Fruit fly (Drosophila melanogaster) whole organism: ENCODE measurements around the gene esg.

Source experiments
- CG8478 ChIP-seq: fragments of >200 bp; optimal IDR thresholded peaks from 2 replicates; lab custom pipeline; 2018; ENCODE audit warnings: inconsistent platforms
- pan ChIP-seq: fragments of >200 bp; optimal IDR thresholded peaks from 2 replicates; lab custom pipeline; 2017

dm6 chr2L:15329382-15329781, 4.3 kb upstream of the esg start:
- TF ChIP-seq pan (lab: Kevin White, UChicago) = no peak
- TF ChIP-seq CG8478 = no peak
